Fruit fly (Drosophila melanogaster): ENCODE data around the gene Rrp6.
A peak's percentile ranks its signal among the peaks of the same experiment; 100 is the strongest.

Gene Rrp6

dm6 chr3R:14853767-14854191, 32.3 kb downstream of the Rrp6 start:
- peak; percentile 12 for TF ChIP-seq Ets96B (tag; optimal IDR thresholded peaks at IDR 0.05)
- TF ChIP-seq achi (GFP tag; optimal IDR thresholded peaks at IDR 0.05), result peak; percentile 54
- peak; percentile 15 for TF ChIP-seq pdm3 (GFP tag; optimal IDR thresholded peaks at IDR 0.05)
- TF ChIP-seq topi (GFP tag; optimal IDR thresholded peaks at IDR 0.05), result peak; percentile 66
- no peak for TF ChIP-seq CG8319 (GFP tag; optimal IDR thresholded peaks at IDR 0.05)
- TF ChIP-seq esn (GFP tag; optimal IDR thresholded peaks at IDR 0.05), result peak; percentile 71
- no peak for TF ChIP-seq CG31627 (GFP tag; optimal IDR thresholded peaks at IDR 0.05)
- no peak for TF ChIP-seq acj6 (GFP tag; optimal IDR thresholded peaks at IDR 0.05)
- peak; percentile 55 for TF ChIP-seq Blimp-1 (GFP tag; optimal IDR thresholded peaks at IDR 0.05)
- TF ChIP-seq CG10631 (GFP tag; optimal IDR thresholded peaks at IDR 0.05), result no peak
- peak; percentile 70; the same call in 2 of the 3 replicates for TF ChIP-seq eg (GFP tag; IDR thresholded peaks at IDR 0.05)
- TF ChIP-seq Hr38 (GFP tag; optimal IDR thresholded peaks at IDR 0.05), result no peak
- no peak for TF ChIP-seq salr (GFP tag; optimal IDR thresholded peaks at IDR 0.05)
- peak; percentile 91 for TF ChIP-seq Eip78C (GFP tag)
- peak; percentile 37 for TF ChIP-seq CG34406 (GFP tag; optimal IDR thresholded peaks at IDR 0.05)
- peak; percentile 52; the same call in 1 of the 3 replicates for TF ChIP-seq CG8119 (GFP tag; IDR thresholded peaks at IDR 0.05)
- peak; percentile 81 for TF ChIP-seq vri (GFP tag; optimal IDR thresholded peaks at IDR 0.05)
- no peak for TF ChIP-seq CG11902 (GFP tag; optimal IDR thresholded peaks at IDR 0.05)
- peak; percentile 75 to 78 for TF ChIP-seq ss (GFP tag; optimal IDR thresholded peaks at IDR 0.05)
- TF ChIP-seq Hr39 (GFP tag; optimal IDR thresholded peaks at IDR 0.05), result no peak
- TF ChIP-seq Sox14 (GFP tag; optimal IDR thresholded peaks at IDR 0.05), result peak; percentile 67
- peak; percentile 27 for TF ChIP-seq CG11762 (GFP tag; optimal IDR thresholded peaks at IDR 0.05; ENCODE audit: insufficient read depth)
- TF ChIP-seq CG9139 (GFP tag; optimal IDR thresholded peaks at IDR 0.05), result peak; percentile 72
- TF ChIP-seq Ets21C (GFP tag; optimal IDR thresholded peaks at IDR 0.05), result no peak
- TF ChIP-seq CG1621 (tag; optimal IDR thresholded peaks at IDR 0.05), result peak; percentile 54
- TF ChIP-seq OdsH (GFP tag; optimal IDR thresholded peaks at IDR 0.05), result no peak
- no peak for TF ChIP-seq fd59A (GFP tag; optimal IDR thresholded peaks at IDR 0.05)
- peak; percentile 74 for TF ChIP-seq CG16779 (tag; optimal IDR thresholded peaks at IDR 0.05)
- no peak for TF ChIP-seq Hr4 (GFP tag; optimal IDR thresholded peaks at IDR 0.05)
- TF ChIP-seq CG6276 (GFP tag; optimal IDR thresholded peaks at IDR 0.05), result peak; percentile 47
- TF ChIP-seq CG6163 (GFP tag; IDR thresholded peaks at IDR 0.05), result peak; percentile 79
- no peak for TF ChIP-seq CG3032 (tag; optimal IDR thresholded peaks at IDR 0.05)
- TF ChIP-seq CG7368 (GFP tag; optimal IDR thresholded peaks at IDR 0.05), result peak; percentile 42
- TF ChIP-seq CG3919 (GFP tag; optimal IDR thresholded peaks at IDR 0.05), result peak; percentile 82
- no peak; the same call in 1 of the 2 replicates for TF ChIP-seq CG15336 (GFP tag; IDR thresholded peaks at IDR 0.05)
- TF ChIP-seq CG11294 (GFP tag; IDR thresholded peaks at IDR 0.05), result no peak
- TF ChIP-seq svp (GFP tag), result peak; percentile 66
- no peak for TF ChIP-seq Eip93F (GFP tag; optimal IDR thresholded peaks at IDR 0.05)
- peak; percentile 44 for TF ChIP-seq CG8632 (GFP tag; optimal IDR thresholded peaks at IDR 0.05)
- peak; percentile 46 for TF ChIP-seq Eip75B (GFP tag; optimal IDR thresholded peaks at IDR 0.05)
- TF ChIP-seq CG6854 (GFP tag; optimal IDR thresholded peaks at IDR 0.05), result peak; percentile 94
- peak; percentile 79 for TF ChIP-seq Sox102F (GFP tag; optimal IDR thresholded peaks at IDR 0.05)
- TF ChIP-seq lz (GFP tag; optimal IDR thresholded peaks at IDR 0.05), result peak; percentile 28
- no peak for TF ChIP-seq CG4318 (GFP tag; optimal IDR thresholded peaks at IDR 0.05)
- TF ChIP-seq Met (GFP tag; optimal IDR thresholded peaks at IDR 0.05), result peak; percentile 46
- peak; percentile 1 for TF ChIP-seq spab (GFP tag; optimal IDR thresholded peaks at IDR 0.05)
- TF ChIP-seq Lpt (GFP tag; optimal IDR thresholded peaks at IDR 0.05), result peak; percentile 56
- TF ChIP-seq CG6792 (GFP tag; optimal IDR thresholded peaks at IDR 0.05), result peak; percentile 49
- TF ChIP-seq Gug (GFP tag; IDR thresholded peaks at IDR 0.05), result peak; percentile 17; the same call in 1 of the 2 replicates
- TF ChIP-seq CG6808 (GFP tag; optimal IDR thresholded peaks at IDR 0.05), result peak; percentile 62
- TF ChIP-seq fkh (GFP tag; optimal IDR thresholded peaks at IDR 0.05), result peak; percentile 69
- TF ChIP-seq dac (GFP tag; optimal IDR thresholded peaks at IDR 0.05), result no peak

Data from whole organism, prepupa.